Worm (Caenorhabditis elegans): ENCODE data around the gene cdh-12.

The cdh-12 gene

DNA sequence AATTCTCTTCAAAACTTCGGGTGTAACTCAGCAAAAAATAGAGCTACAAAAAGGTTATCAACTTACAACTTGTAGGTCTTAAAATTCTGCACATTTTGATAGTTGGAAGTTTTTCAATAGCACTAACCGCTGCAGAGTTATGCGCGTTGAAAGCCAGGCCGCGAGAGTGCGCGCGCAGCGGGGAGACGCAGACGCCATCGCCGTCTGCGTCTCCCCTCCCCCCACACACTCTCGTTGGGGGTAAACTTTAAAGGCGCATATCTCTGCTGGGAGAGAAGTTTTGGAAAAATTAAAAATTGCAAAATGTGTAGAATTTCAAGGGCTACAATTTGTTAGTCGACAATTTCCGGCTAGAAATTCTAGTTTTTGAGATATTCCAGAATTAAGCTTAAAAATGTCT, 77.7 kb downstream of the cdh-12 start:
- no peak for TF ChIP-seq ztf-11 (tag; optimal IDR thresholded peaks at IDR 0.05)
- TF ChIP-seq M03D4.4 (tag; optimal IDR thresholded peaks at IDR 0.05) = no peak
- TF ChIP-seq lsy-2 (tag; optimal IDR thresholded peaks at IDR 0.05) = no peak
- TF ChIP-seq mep-1 (tag; optimal IDR thresholded peaks at IDR 0.05) = no peak
- TF ChIP-seq hlh-1 (tag; optimal IDR thresholded peaks at IDR 0.05) = no peak
- no peak for TF ChIP-seq nhr-76 (tag; optimal IDR thresholded peaks at IDR 0.05)

- no peak for TF ChIP-seq unc-39 (tag; optimal IDR thresholded peaks at IDR 0.05)
- no peak for TF ChIP-seq lin-32 (GFP tag; optimal IDR thresholded peaks at IDR 0.05)
- peak; percentile 27 for TF ChIP-seq ces-1 (GFP tag; optimal IDR thresholded peaks at IDR 0.05)
Observed at ce11 chrIII:1230174-1230573, 78.3 kb downstream of the cdh-12 start, which contains the start of gene pes-4. pes-4 (minus strand) TSS chrIII:1230274.

ce11 chrIII:1230672-1231071, 78.8 kb downstream of the cdh-12 start:
- TF ChIP-seq mab-5 (tag; optimal IDR thresholded peaks at IDR 0.05) (no peak), lin-32 (GFP tag; optimal IDR thresholded peaks at IDR 0.05) (no peak), unc-120 (tag; optimal IDR thresholded peaks at IDR 0.05; ENCODE audit: poor library complexity, severe bottlenecking) (no peak), ztf-11 (tag; optimal IDR thresholded peaks at IDR 0.05) (no peak), nhr-2 (tag; optimal IDR thresholded peaks at IDR 0.05) (no peak), M03D4.4 (tag; optimal IDR thresholded peaks at IDR 0.05) (no peak), mep-1 (tag; optimal IDR thresholded peaks at IDR 0.05) (no peak), snpc-4 (tag; optimal IDR thresholded peaks at IDR 0.05) (no peak), mls-2 (tag; optimal IDR thresholded peaks at IDR 0.05) (no peak), ceh-39 (tag; optimal IDR thresholded peaks at IDR 0.05) (no peak), pha-4 (tag; optimal IDR thresholded peaks at IDR 0.05) (no peak)
